Worm (Caenorhabditis elegans) whole organism, L2 larva: ENCODE results near the gene Y41D4B.6.

Source experiments
- C34F6.9 ChIP-seq: fragments of 150-350 bp; optimal IDR thresholded peaks from 2 replicates; lab custom pipeline; 2014; ENCODE audit warnings: missing biosample characterization, missing genetic modification characterization
- F13H6.1 ChIP-seq: sonication (generic microtip); optimal IDR thresholded peaks from 2 replicates; lab custom pipeline; 2016; ENCODE audit warnings: missing genetic modification characterization, missing compliant biosample characterization
- Y55F3AM.14 ChIP-seq: fragments of 200-800 bp; sonication (Bioruptor generic); optimal IDR thresholded peaks from 2 replicates; lab custom pipeline; 2018; ENCODE audit warnings: mild to moderate bottlenecking, missing genetic modification characterization, missing compliant biosample characterization
- ZK546.5 ChIP-seq: sonication (generic microtip); optimal IDR thresholded peaks from 2 replicates; lab custom pipeline; 2017; ENCODE audit warnings: missing biosample characterization, missing genetic modification characterization
- alr-1 ChIP-seq: fragments of 150-350 bp; optimal IDR thresholded peaks from 2 replicates; lab custom pipeline; 2014; ENCODE audit warnings: missing biosample characterization, missing genetic modification characterization
- ama-1 ChIP-seq: fragments of 150-350 bp; optimal IDR thresholded peaks from 2 replicates; lab custom pipeline; 2018; ENCODE audit warnings: inconsistent platforms
- ceh-16 ChIP-seq: fragments of 150-350 bp; optimal IDR thresholded peaks from 2 replicates; lab custom pipeline; 2014; ENCODE audit warnings: missing biosample characterization, missing genetic modification characterization
- ceh-82 ChIP-seq: fragments of 150-350 bp; optimal IDR thresholded peaks from 2 replicates; lab custom pipeline; 2014; ENCODE audit warnings: missing biosample characterization, missing genetic modification characterization
- crh-2 ChIP-seq: sonication (generic microtip); optimal IDR thresholded peaks from 2 replicates; lab custom pipeline; 2017; ENCODE audit warnings: missing biosample characterization, missing genetic modification characterization
- dmd-4 ChIP-seq: sonication (generic microtip); optimal IDR thresholded peaks from 2 replicates; lab custom pipeline; 2017; ENCODE audit warnings: missing biosample characterization, missing genetic modification characterization
- elt-3 ChIP-seq: sonication (generic microtip); optimal IDR thresholded peaks from 2 replicates; lab custom pipeline; 2017; ENCODE audit warnings: missing biosample characterization, missing genetic modification characterization
- fos-1 ChIP-seq: fragments of 150-350 bp; optimal IDR thresholded peaks from 2 replicates; lab custom pipeline; 2014; ENCODE audit warnings: missing biosample characterization, missing genetic modification characterization
- lin-11 ChIP-seq: fragments of 150-350 bp; sonication (generic microtip); optimal IDR thresholded peaks from 2 replicates; lab custom pipeline; 2014; ENCODE audit warnings: missing biosample characterization, missing genetic modification characterization, inconsistent platforms, mixed read lengths
- lsy-2 ChIP-seq, 2 experiments: fragments of 150-350 bp in 1 of 2; sonication (generic microtip) in 1 of 2; optimal IDR thresholded peaks; 2 replicates each; lab custom pipeline; 2014 to 2017; ENCODE audit warnings: missing biosample characterization in 2 of 2, missing genetic modification characterization in 2 of 2
- mbf-1 ChIP-seq: sonication (generic microtip); optimal IDR thresholded peaks from 2 replicates; lab custom pipeline; 2017; ENCODE audit warnings: missing biosample characterization, missing genetic modification characterization
- nhr-10 ChIP-seq: sonication (generic microtip); optimal IDR thresholded peaks from 2 replicates; lab custom pipeline; 2017; ENCODE audit warnings: missing biosample characterization, missing genetic modification characterization
- nhr-11 ChIP-seq: fragments of 150-350 bp; optimal IDR thresholded peaks from 2 replicates; lab custom pipeline; 2014; ENCODE audit warnings: missing biosample characterization, missing genetic modification characterization
- nhr-12 ChIP-seq: fragments of 150-350 bp; optimal IDR thresholded peaks from 2 replicates; lab custom pipeline; 2014; ENCODE audit warnings: missing biosample characterization, missing genetic modification characterization
- nhr-21 ChIP-seq: fragments of 150-350 bp; optimal IDR thresholded peaks from 2 replicates; lab custom pipeline; 2014; ENCODE audit warnings: missing biosample characterization, missing genetic modification characterization
- nhr-23 ChIP-seq: fragments of 150-350 bp; optimal IDR thresholded peaks from 2 replicates; lab custom pipeline; 2014; ENCODE audit warnings: missing biosample characterization, missing genetic modification reagents, missing genetic modification characterization
- nhr-25 ChIP-seq: fragments of 150-350 bp; sonication (generic microtip); optimal IDR thresholded peaks from 3 replicates; lab custom pipeline; 2014; ENCODE audit warnings: missing biosample characterization, missing genetic modification characterization
- nhr-6 ChIP-seq: fragments of 150-350 bp; optimal IDR thresholded peaks from 2 replicates; lab custom pipeline; 2014; ENCODE audit warnings: missing biosample characterization, missing genetic modification characterization
- nhr-77 ChIP-seq: fragments of 150-350 bp; optimal IDR thresholded peaks from 2 replicates; lab custom pipeline; 2014; ENCODE audit warnings: missing biosample characterization, missing genetic modification characterization
- peb-1 ChIP-seq: fragments of 150-350 bp; optimal IDR thresholded peaks from 2 replicates; lab custom pipeline; 2014; ENCODE audit warnings: missing biosample characterization, missing genetic modification characterization
- sem-4 ChIP-seq: fragments of 150-350 bp; optimal IDR thresholded peaks from 2 replicates; lab custom pipeline; 2014; ENCODE audit warnings: missing biosample characterization, missing genetic modification reagents, missing genetic modification characterization
- skn-1 ChIP-seq: sonication (generic microtip); optimal IDR thresholded peaks from 2 replicates; lab custom pipeline; 2017; ENCODE audit warnings: missing biosample characterization, missing genetic modification characterization
- sma-9 ChIP-seq, 2 experiments: fragments of 150-350 bp in 1 of 2; sonication (generic microtip) in 1 of 2; optimal IDR thresholded peaks; 2 replicates each; lab custom pipeline; 2014 to 2016; ENCODE audit warnings: missing genetic modification characterization in 2 of 2, mild to moderate bottlenecking in 1 of 2, missing biosample characterization in 1 of 2, missing compliant biosample characterization in 1 of 2, missing genetic modification reagents in 1 of 2, moderate library complexity in 1 of 2
- snpc-4 ChIP-seq: fragments of 150-350 bp; optimal IDR thresholded peaks from 2 replicates; lab custom pipeline; 2014; ENCODE audit warnings: missing biosample characterization, missing genetic modification characterization
- unc-39 ChIP-seq: fragments of 150-350 bp; optimal IDR thresholded peaks from 2 replicates; lab custom pipeline; 2014; ENCODE audit warnings: missing biosample characterization, missing genetic modification characterization
- unc-55 ChIP-seq: fragments of 150-350 bp; sonication (generic microtip); optimal IDR thresholded peaks from 3 replicates; lab custom pipeline; 2014; ENCODE audit warnings: missing biosample characterization, missing genetic modification reagents, missing genetic modification characterization
- unc-62 ChIP-seq: fragments of 150-350 bp; optimal IDR thresholded peaks from 2 replicates; lab custom pipeline; 2014; ENCODE audit warnings: missing biosample characterization, missing genetic modification reagents, missing genetic modification characterization
- ztf-11 ChIP-seq: sonication (generic microtip); optimal IDR thresholded peaks from 2 replicates; lab custom pipeline; 2017; ENCODE audit warnings: missing biosample characterization, missing genetic modification characterization
- ztf-4 ChIP-seq: fragments of 150-350 bp; optimal IDR thresholded peaks from 2 replicates; lab custom pipeline; 2014; ENCODE audit warnings: missing biosample characterization, missing genetic modification characterization

The Y41D4B.6 gene

DNA sequence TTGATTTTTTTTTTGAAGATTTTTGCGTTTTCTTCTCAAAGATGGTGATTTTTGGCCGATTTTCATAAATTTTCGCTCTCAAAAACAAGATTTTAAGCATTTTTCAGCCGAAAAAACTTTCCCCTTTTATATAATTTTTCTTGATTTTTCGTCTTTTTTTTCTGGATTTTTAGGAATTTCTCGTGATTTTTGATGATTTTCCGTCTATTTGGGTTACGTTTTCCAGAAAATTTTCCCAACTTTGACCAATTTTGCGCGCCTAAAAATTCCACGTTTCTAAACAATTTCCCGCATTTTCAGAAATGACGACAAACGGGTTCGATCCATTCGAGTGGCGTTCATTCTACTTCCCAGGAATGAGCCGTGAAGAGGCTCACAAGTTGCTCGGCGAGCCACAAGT is 36.5 kb upstream of the Y41D4B.6 start, which contains the start of gene ced-2:
TSS of gene ced-2 (plus strand) at position 301 of the 400 bp plus-strand sequence.
- TF ChIP-seq nhr-25: no peak
- TF ChIP-seq, all 48 proteins: peak for 0

DNA sequence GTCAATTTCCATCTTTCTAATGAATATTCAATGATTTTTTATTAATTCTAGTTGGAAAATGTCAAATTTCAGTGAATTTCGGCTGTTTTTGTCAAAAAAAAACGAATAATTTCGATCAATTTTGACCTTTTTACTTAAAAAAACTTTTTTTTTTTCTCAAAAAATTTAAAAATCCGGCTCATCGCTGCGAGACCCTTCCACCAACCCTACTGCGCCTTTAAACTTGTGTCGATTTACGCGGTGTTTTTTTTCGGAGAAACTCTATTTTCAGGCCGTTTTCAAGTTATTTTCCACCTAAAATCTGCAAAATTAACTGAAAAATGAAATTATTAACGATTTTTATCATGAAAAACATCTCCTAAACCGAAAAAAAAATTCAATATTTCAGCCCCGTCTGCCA is 32.8 kb upstream of the Y41D4B.6 start:
- TF ChIP-seq nhr-11 (tag; lab: Kevin White, UChicago) (no peak), ztf-11 (tag; lab: Kevin White, UChicago) (no peak), peb-1 (tag; lab: Kevin White, UChicago) (no peak), nhr-10 (no peak), ceh-82 (tag; lab: Kevin White, UChicago) (no peak), ceh-16 (tag; lab: Kevin White, UChicago) (no peak), skn-1 (tag; lab: Kevin White, UChicago) (no peak), elt-3 (no peak), unc-55 (GFP tag; lab: Kevin White, UChicago) (no peak), nhr-23 (no peak), ama-1 (lab: Kevin White, UChicago) (no peak), unc-39 (no peak)

DNA sequence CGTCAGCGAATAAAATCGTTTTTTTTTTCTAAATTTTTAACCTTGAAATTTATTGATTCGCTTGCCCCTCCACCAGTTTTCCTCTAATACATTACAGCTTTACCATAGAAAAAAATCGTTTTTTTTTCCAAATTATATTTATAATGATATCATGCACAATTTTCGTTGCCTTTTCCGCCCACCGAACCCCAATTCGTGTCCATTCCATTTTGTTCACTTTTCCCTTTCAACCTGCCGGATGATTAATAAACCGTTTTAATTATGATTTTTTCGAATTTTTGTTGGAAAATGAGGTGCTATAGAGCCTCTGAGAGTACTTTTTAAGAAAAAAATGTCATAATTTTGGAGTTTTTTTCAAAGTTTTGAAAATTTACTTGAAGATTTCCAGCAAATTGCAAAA is 32.2 kb upstream of the Y41D4B.6 start, which contains the start of gene set-23:
TSS of gene set-23 (plus strand) at position 301 of the 400 bp plus-strand sequence.
- TF ChIP-seq nhr-6 (no peak), Y55F3AM.14 (GFP tag; lab: Kevin White, UChicago) (no peak), unc-62 (GFP tag; lab: Kevin White, UChicago) (no peak), crh-2 (tag; lab: Kevin White, UChicago) (no peak), snpc-4 (tag; lab: Kevin White, UChicago) (no peak), C34F6.9 (tag; lab: Kevin White, UChicago) (no peak), nhr-12 (tag; lab: Kevin White, UChicago) (no peak), ama-1 (lab: Kevin White, UChicago) (no peak), nhr-25 (no peak)
- TF ChIP-seq, all 48 proteins: peak for 0

ce11 chrIV:1602936-1603457 is 30.5 kb upstream of the Y41D4B.6 start:
- TF ChIP-seq mbf-1 (tag; lab: Kevin White, UChicago) (no peak), lsy-2 (tag; optimal IDR thresholded peaks at IDR 0.05; lab: Kevin White, UChicago) (no peak), dmd-4 (tag; lab: Kevin White, UChicago) (no peak), ZK546.5 (no peak), sma-9 (GFP tag; optimal IDR thresholded peaks at IDR 0.05; lab: Kevin White, UChicago) (no peak), sma-9 (tag; optimal IDR thresholded peaks at IDR 0.05; lab: Kevin White, UChicago) (no peak), crh-2 (tag; lab: Kevin White, UChicago) (no peak), C34F6.9 (tag; lab: Kevin White, UChicago) (no peak), nhr-21 (tag; lab: Kevin White, UChicago) (no peak), snpc-4 (tag; lab: Kevin White, UChicago) (no peak), alr-1 (tag; lab: Kevin White, UChicago) (no peak)
- TF ChIP-seq, all 48 proteins: peak for 0

ce11 chrIV:1605276-1605762 is 28.2 kb upstream of the Y41D4B.6 start, which contains the start of gene Y41D4B.11:
Gene Y41D4B.11, plus strand, starts transcription at chrIV:1605712.
- TF ChIP-seq mbf-1 (tag; lab: Kevin White, UChicago) (no peak), lin-11 (tag; lab: Kevin White, UChicago) (no peak), ztf-11 (tag; lab: Kevin White, UChicago) (no peak), lsy-2 (tag; optimal IDR thresholded peaks at IDR 0.05; lab: Kevin White, UChicago) (no peak), nhr-77 (tag; lab: Kevin White, UChicago) (no peak), nhr-6 (no peak), fos-1 (tag; lab: Kevin White, UChicago) (no peak), ztf-4 (tag; lab: Kevin White, UChicago) (no peak), F13H6.1 (tag; lab: Kevin White, UChicago) (no peak), sem-4 (tag; lab: Kevin White, UChicago) (no peak)
